Worm (Caenorhabditis elegans) whole organism, L4 larva: ENCODE results near the gene K02D10.2.
A peak's percentile ranks its signal among the peaks of the same experiment; 100 is the strongest.

ENCODE experiments used
- D1046.2 ChIP-seq: fragments of 200-800 bp; sonication (Bioruptor generic); IDR thresholded peaks from 2 replicates; pipeline ENCODE4 v1.3.6; 2022; ENCODE audit warnings: missing genetic modification characterization, missing compliant biosample characterization
- F26F4.8 ChIP-seq: fragments of 200-800 bp; sonication (Bioruptor generic); conservative IDR thresholded peaks from 2 replicates; pipeline ENCODE4 v1.3.6; 2022; ENCODE audit warnings: missing genetic modification characterization, missing compliant biosample characterization
- Y5F2A.4 ChIP-seq: fragments of 200-800 bp; sonication (Bioruptor generic); optimal IDR thresholded peaks from 2 replicates; lab custom pipeline; 2018; ENCODE audit warnings: mild to moderate bottlenecking, missing genetic modification characterization, missing compliant biosample characterization
- Y75B8A.6 ChIP-seq: fragments of 200-800 bp; sonication (Bioruptor generic); IDR thresholded peaks from 2 replicates; pipeline ENCODE4 v1.3.6; 2022; ENCODE audit warnings: missing genetic modification reagents, missing genetic modification characterization, missing compliant biosample characterization
- ZK337.2 ChIP-seq: fragments of 200-800 bp; sonication (Bioruptor generic); IDR thresholded peaks from 2 replicates; pipeline ENCODE4 v1.3.6; 2022; ENCODE audit warnings: missing genetic modification reagents, missing genetic modification characterization, missing compliant biosample characterization
- ZK546.5 ChIP-seq, 2 experiments: sonication (generic microtip); optimal IDR thresholded peaks; 2 replicates each; lab custom pipeline; 2017; ENCODE audit warnings: missing biosample characterization in 2 of 2, missing genetic modification characterization in 2 of 2
- aha-1 ChIP-seq: fragments of 150-350 bp; peaks from one replicate; lab custom pipeline; 2014; ENCODE audit warnings: missing biosample characterization, missing genetic modification characterization
- aly-2 ChIP-seq: sonication (generic microtip); optimal IDR thresholded peaks from 2 replicates; lab custom pipeline; 2018; ENCODE audit warnings: missing biosample characterization, missing genetic modification characterization
- attf-4 ChIP-seq: sonication (generic microtip); optimal IDR thresholded peaks from 3 replicates; lab custom pipeline; 2017; ENCODE audit warnings: missing biosample characterization, missing genetic modification characterization
- ceh-20 ChIP-seq: fragments of 200-800 bp; sonication (Bioruptor generic); IDR thresholded peaks from 2 replicates; pipeline ENCODE4 v1.3.6; 2022; ENCODE audit warnings: missing genetic modification reagents, missing genetic modification characterization, missing compliant biosample characterization
- ceh-44 ChIP-seq: fragments of 200-800 bp; sonication (Bioruptor generic); IDR thresholded peaks from 2 replicates; pipeline ENCODE4 v1.3.6; 2022; ENCODE audit warnings: missing genetic modification reagents, missing genetic modification characterization, missing compliant biosample characterization
- ceh-62 ChIP-seq: sonication (generic microtip); optimal IDR thresholded peaks from 2 replicates; lab custom pipeline; 2017; ENCODE audit warnings: missing biosample characterization, missing genetic modification characterization
- daf-16 ChIP-seq, 3 experiments: sonication (generic microtip); optimal IDR thresholded peaks; 2 replicates each; lab custom pipeline; 2016 to 2017; ENCODE audit warnings: missing genetic modification characterization in 3 of 3, missing genetic modification reagents in 3 of 3, mild to moderate bottlenecking in 2 of 3, missing compliant biosample characterization in 2 of 3, missing biosample characterization in 1 of 3, moderate library complexity in 1 of 3
- daf-8 ChIP-seq: fragments of 200-800 bp; sonication (Bioruptor generic); IDR thresholded peaks from 2 replicates; pipeline ENCODE4 v1.3.6; 2022; ENCODE audit warnings: missing genetic modification characterization, missing compliant biosample characterization
- dmd-6 ChIP-seq: fragments of 200-800 bp; sonication (Bioruptor generic); IDR thresholded peaks from 2 replicates; pipeline ENCODE4 v1.3.6; 2022; ENCODE audit warnings: missing genetic modification reagents, missing genetic modification characterization, missing compliant biosample characterization
- dmd-8 ChIP-seq: fragments of 200-800 bp; sonication (Bioruptor generic); IDR thresholded peaks from 2 replicates; pipeline ENCODE4 v1.3.6; 2022; ENCODE audit warnings: missing genetic modification characterization, missing compliant biosample characterization
- dpl-1 ChIP-seq: fragments of 150-350 bp; optimal IDR thresholded peaks from 2 replicates; lab custom pipeline; 2014; ENCODE audit warnings: missing biosample characterization, missing genetic modification reagents, missing genetic modification characterization
- dve-1 ChIP-seq: sonication (generic microtip); optimal IDR thresholded peaks from 2 replicates; lab custom pipeline; 2017; ENCODE audit warnings: antibody characterized with exemption, mild to moderate bottlenecking, missing genetic modification characterization, missing compliant biosample characterization; ENCODE audit not compliant: insufficient read depth
- egl-43 ChIP-seq: fragments of 200-800 bp; sonication (Bioruptor generic); IDR thresholded peaks from 2 replicates; pipeline ENCODE4 v1.3.6; 2022; ENCODE audit warnings: missing genetic modification reagents, missing genetic modification characterization, missing compliant biosample characterization
- gei-8 ChIP-seq: fragments of 200-800 bp; sonication (Bioruptor generic); optimal IDR thresholded peaks from 2 replicates; lab custom pipeline; 2018; ENCODE audit warnings: mild to moderate bottlenecking, missing genetic modification characterization, missing compliant biosample characterization
- hif-1 ChIP-seq, 2 experiments: sonication (generic microtip); optimal IDR thresholded peaks; 2 replicates each; lab custom pipeline; 2016 to 2017; ENCODE audit warnings: missing compliant biosample characterization in 2 of 2, missing genetic modification characterization in 2 of 2, missing genetic modification reagents in 2 of 2, missing genotype in 2 of 2, mild to moderate bottlenecking in 1 of 2
- hlh-11 ChIP-seq: fragments of 200-800 bp; sonication (Bioruptor generic); optimal IDR thresholded peaks from 2 replicates; lab custom pipeline; 2018; ENCODE audit warnings: mild to moderate bottlenecking, missing genetic modification characterization, missing compliant biosample characterization
- hlh-30 ChIP-seq: sonication (generic microtip); optimal IDR thresholded peaks from 2 replicates; lab custom pipeline; 2017; ENCODE audit warnings: antibody characterized with exemption, mild to moderate bottlenecking, missing genetic modification characterization, missing compliant biosample characterization; ENCODE audit not compliant: insufficient read depth
- hmg-1.1 ChIP-seq: fragments of 200-800 bp; sonication (Bioruptor generic); IDR thresholded peaks from 2 replicates; pipeline ENCODE4 v1.3.6; 2022; ENCODE audit warnings: missing genetic modification reagents, missing genetic modification characterization, missing compliant biosample characterization
- jun-1 ChIP-seq: fragments of 150-350 bp; optimal IDR thresholded peaks from 2 replicates; lab custom pipeline; 2014; ENCODE audit warnings: missing biosample characterization, missing genetic modification reagents, missing genetic modification characterization
- lim-7 ChIP-seq: fragments of 200-800 bp; sonication (Bioruptor generic); IDR thresholded peaks from 2 replicates; pipeline ENCODE4 v1.3.6; 2022; ENCODE audit warnings: missing genetic modification characterization, missing compliant biosample characterization
- lin-15B ChIP-seq: fragments of 150-350 bp; sonication (generic microtip); optimal IDR thresholded peaks from 3 replicates; lab custom pipeline; 2014; ENCODE audit warnings: missing biosample characterization, missing genetic modification characterization
- lin-29 ChIP-seq: fragments of 200-800 bp; sonication (Bioruptor generic); IDR thresholded peaks from 2 replicates; pipeline ENCODE4 v1.3.6; 2022; ENCODE audit warnings: missing genetic modification reagents, missing genetic modification characterization, missing compliant biosample characterization
- lsy-2 ChIP-seq, 2 experiments: fragments of 150-350 bp in 1 of 2; sonication (generic microtip) in 1 of 2; optimal IDR thresholded peaks; 2 replicates each; lab custom pipeline; 2014 to 2017; ENCODE audit warnings: missing biosample characterization in 2 of 2, missing genetic modification characterization in 2 of 2
- madf-5 ChIP-seq, 2 experiments: fragments of 200-800 bp; sonication (Bioruptor generic); IDR thresholded peaks; 2 replicates each; pipeline ENCODE4 v1.3.6; 2022; ENCODE audit warnings: missing compliant biosample characterization in 2 of 2, missing genetic modification characterization in 2 of 2
- madf-9 ChIP-seq: fragments of 200-800 bp; sonication (Bioruptor generic); conservative IDR thresholded peaks from 2 replicates; pipeline ENCODE4 v1.3.6; 2022; ENCODE audit warnings: missing genetic modification reagents, missing genetic modification characterization, missing compliant biosample characterization
- mdl-1 ChIP-seq, 2 experiments: fragments of 150-350 bp in 1 of 2; sonication (generic microtip) in 1 of 2; optimal IDR thresholded peaks; 2 replicates each; lab custom pipeline; 2014 to 2017; ENCODE audit warnings: missing biosample characterization in 2 of 2, missing genetic modification characterization in 2 of 2
- mes-2 ChIP-seq: sonication (generic microtip); optimal IDR thresholded peaks from 2 replicates; lab custom pipeline; 2016; ENCODE audit warnings: missing genotype, mild to moderate bottlenecking, missing genetic modification characterization, missing compliant biosample characterization; ENCODE audit not compliant: poor library complexity, severe bottlenecking
- mxl-3 ChIP-seq: fragments of 200-800 bp; sonication (Bioruptor generic); optimal IDR thresholded peaks from 2 replicates; lab custom pipeline; 2018; ENCODE audit warnings: mild to moderate bottlenecking, missing genetic modification characterization, missing compliant biosample characterization
- nhr-102 ChIP-seq: sonication (generic microtip); optimal IDR thresholded peaks from 2 replicates; lab custom pipeline; 2016; ENCODE audit warnings: mild to moderate bottlenecking, missing genetic modification characterization, moderate library complexity, missing compliant biosample characterization
- nhr-11 ChIP-seq: fragments of 150-350 bp; optimal IDR thresholded peaks from 2 replicates; lab custom pipeline; 2014; ENCODE audit warnings: missing biosample characterization, missing genetic modification characterization
- nhr-237 ChIP-seq: sonication (generic microtip); optimal IDR thresholded peaks from 2 replicates; lab custom pipeline; 2017; ENCODE audit warnings: missing biosample characterization, missing genetic modification characterization
- nhr-41 ChIP-seq: fragments of 200-800 bp; sonication (Bioruptor generic); IDR thresholded peaks from 2 replicates; pipeline ENCODE4 v1.3.6; 2022; ENCODE audit warnings: missing genetic modification reagents, missing genetic modification characterization, missing compliant biosample characterization
- php-3 ChIP-seq: fragments of 200-800 bp; sonication (Bioruptor generic); IDR thresholded peaks from 2 replicates; pipeline ENCODE4 v1.3.6; 2022; ENCODE audit warnings: missing genetic modification reagents, missing genetic modification characterization, missing compliant biosample characterization
- rbr-2 ChIP-seq: sonication (generic microtip); optimal IDR thresholded peaks from 2 replicates; lab custom pipeline; 2016; ENCODE audit warnings: missing genotype, missing genetic modification characterization, missing compliant biosample characterization
- sdz-12 ChIP-seq: fragments of 200-800 bp; sonication (Bioruptor generic); optimal IDR thresholded peaks from 2 replicates; lab custom pipeline; 2018; ENCODE audit warnings: mild to moderate bottlenecking, missing genetic modification characterization, missing compliant biosample characterization
- skn-1 ChIP-seq: fragments of 150-350 bp; optimal IDR thresholded peaks from 2 replicates; lab custom pipeline; 2014; ENCODE audit warnings: missing biosample characterization, missing genetic modification characterization
- spr-1 ChIP-seq: sonication (generic microtip); optimal IDR thresholded peaks from 2 replicates; lab custom pipeline; 2016; ENCODE audit warnings: mild to moderate bottlenecking, missing genetic modification characterization, missing compliant biosample characterization
- tag-97 ChIP-seq: fragments of 200-800 bp; sonication (Bioruptor generic); IDR thresholded peaks from 2 replicates; pipeline ENCODE4 v1.3.6; 2022; ENCODE audit warnings: missing genetic modification characterization, missing compliant biosample characterization
- unc-39 ChIP-seq: sonication (generic microtip); optimal IDR thresholded peaks from 2 replicates; lab custom pipeline; 2017; ENCODE audit warnings: missing biosample characterization, missing genetic modification characterization
- unc-62 ChIP-seq, 3 experiments: fragments of 150-350 bp in 1 of 3; sonication (generic microtip); optimal IDR thresholded peaks in 2 of 3; peaks in 1 of 3; 1 replicate in 1 of 3; 2 replicates in 2 of 3; lab custom pipeline; 2014 to 2017; ENCODE audit warnings: missing biosample characterization in 3 of 3, missing genetic modification characterization in 3 of 3, missing genetic modification reagents in 3 of 3, missing genotype in 1 of 3
- zfp-3 ChIP-seq: fragments of 200-800 bp; sonication (Bioruptor generic); conservative IDR thresholded peaks from 2 replicates; pipeline ENCODE4 v1.3.6; 2022; ENCODE audit warnings: missing genetic modification reagents, missing genetic modification characterization, missing compliant biosample characterization
- ztf-11 ChIP-seq: fragments of 150-350 bp; optimal IDR thresholded peaks from 2 replicates; lab custom pipeline; 2014; ENCODE audit warnings: missing biosample characterization, missing genetic modification characterization

K02D10.2 gene

DNA sequence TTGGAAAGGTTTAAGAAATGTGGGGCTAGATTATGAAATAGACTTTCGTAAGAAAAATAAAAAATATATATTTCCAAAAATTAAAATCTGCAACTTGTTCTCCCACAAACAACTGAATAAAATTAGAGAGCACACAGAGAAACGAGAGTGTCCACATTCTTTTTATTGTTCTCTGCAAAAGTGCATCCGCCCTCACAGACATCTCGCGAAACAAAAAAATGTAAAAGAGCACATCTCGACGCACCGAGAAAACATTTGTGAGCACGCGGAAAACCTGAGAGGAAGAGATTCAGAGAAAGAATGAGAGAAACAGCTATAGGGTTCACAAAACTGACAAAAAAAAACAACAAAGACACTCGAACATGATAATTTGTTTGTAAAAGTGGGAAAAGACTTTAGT is 11.0 kb upstream of the K02D10.2 start:
- TF ChIP-seq dmd-6 (GFP tag; lab: Robert Waterston, UW) (0 out of 2 replicates have a peak, but pooled peaks have one; percentile 20), hlh-30 (peak; percentile 52), ceh-62 (tag; lab: Kevin White, UChicago) (no peak), daf-16 (GFP tag; optimal IDR thresholded peaks at IDR 0.05; lab: Kevin White, UChicago) (peak in 1 of 2 experiments; percentile 4), daf-16 (tag; optimal IDR thresholded peaks at IDR 0.05; lab: Kevin White, UChicago) (no peak), dve-1 (tag; lab: Kevin White, UChicago) (no peak), nhr-11 (tag; lab: Kevin White, UChicago) (peak; percentile 4), ceh-44 (no peak), nhr-102 (tag; lab: Kevin White, UChicago) (no peak), mdl-1 (tag; optimal IDR thresholded peaks at IDR 0.05; lab: Kevin White, UChicago) (peak in 1 of 2 experiments; percentile 45), dmd-8 (GFP tag; lab: Robert Waterston, UW) (no peak), dpl-1 (GFP tag; lab: Kevin White, UChicago) (peak; percentile 12), lin-29 (GFP tag; lab: Robert Waterston, UW) (no peak), rbr-2 (tag; lab: Kevin White, UChicago) (peak; percentile 1), aly-2 (tag; lab: Kevin White, UChicago) (no peak), hlh-11 (tag; lab: Kevin White, UChicago) (peak; percentile 2), nhr-41 (GFP tag; lab: Robert Waterston, UW) (no peak), aha-1 (no peak), ztf-11 (tag; lab: Kevin White, UChicago) (no peak), lim-7 (GFP tag; lab: Robert Waterston, UW) (no peak), madf-5 (GFP tag; IDR thresholded peaks at IDR 0.05; lab: Robert Waterston, UW) (no peak), lsy-2 (tag; optimal IDR thresholded peaks at IDR 0.05; lab: Kevin White, UChicago) (peak in 1 of 2 experiments; percentile 47), Y75B8A.6 (GFP tag; lab: Robert Waterston, UW) (no peak), Y5F2A.4 (GFP tag; lab: Kevin White, UChicago) (no peak), php-3 (no peak), unc-62 (GFP tag; optimal IDR thresholded peaks at IDR 0.05 in 1 of 2; lab: Kevin White, UChicago) (peak in 1 of 2 experiments; percentile 93), unc-62 (tag; optimal IDR thresholded peaks at IDR 0.05; lab: Kevin White, UChicago) (no peak)

DNA sequence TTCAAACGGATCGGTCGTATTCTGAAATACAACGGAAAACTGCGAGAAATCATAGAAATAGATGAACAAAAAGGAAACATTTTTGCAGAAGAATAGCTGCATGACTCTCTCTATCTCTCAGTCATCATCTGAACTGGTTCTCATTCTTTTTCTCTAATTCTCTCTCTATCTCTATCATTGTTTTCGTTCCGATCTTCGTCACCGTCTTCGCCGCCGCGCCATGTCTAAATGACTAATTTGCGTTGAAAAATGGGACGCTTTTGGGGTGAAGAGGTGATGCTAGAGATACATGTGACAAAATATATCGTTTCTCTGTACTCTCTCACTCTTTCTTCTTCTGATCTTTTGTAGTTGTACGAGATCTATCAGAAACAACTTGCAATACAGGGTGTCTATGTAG is 9.4 kb upstream of the K02D10.2 start:
- TF ChIP-seq hlh-30 (peak; percentile 84), rbr-2 (tag; lab: Kevin White, UChicago) (no peak), jun-1 (no peak), hif-1 (tag; optimal IDR thresholded peaks at IDR 0.05; lab: Kevin White, UChicago) (no peak), gei-8 (GFP tag; lab: Kevin White, UChicago) (no peak), dve-1 (tag; lab: Kevin White, UChicago) (peak; percentile 33), ceh-20 (0 out of 2 replicates have a peak, but pooled peaks have one; percentile 8), attf-4 (tag; lab: Kevin White, UChicago) (no peak), zfp-3 (GFP tag; lab: Robert Waterston, UW) (no peak), ZK546.5 (tag; optimal IDR thresholded peaks at IDR 0.05; lab: Kevin White, UChicago) (no peak), skn-1 (tag; lab: Kevin White, UChicago) (no peak), tag-97 (GFP tag; lab: Robert Waterston, UW) (no peak), ZK337.2 (GFP tag; lab: Robert Waterston, UW) (no peak), dmd-6 (GFP tag; lab: Robert Waterston, UW) (peak; percentile 45; the same call in 1 of the 2 replicates), D1046.2 (GFP tag; lab: Robert Waterston, UW) (no peak), mxl-3 (GFP tag; lab: Kevin White, UChicago) (peak; percentile 74), hmg-1.1 (GFP tag; lab: Robert Waterston, UW) (no peak), sdz-12 (no peak), F26F4.8 (GFP tag; lab: Robert Waterston, UW) (no peak), madf-9 (no peak), lin-15B (tag; lab: Kevin White, UChicago) (no peak), mdl-1 (tag; optimal IDR thresholded peaks at IDR 0.05; lab: Kevin White, UChicago) (peak; percentile 49 to 89), ceh-44 (no peak), nhr-237 (tag; lab: Kevin White, UChicago) (no peak), unc-39 (no peak), lin-29 (GFP tag; lab: Robert Waterston, UW) (no peak), spr-1 (tag; lab: Kevin White, UChicago) (no peak), daf-8 (GFP tag; lab: Robert Waterston, UW) (no peak), Y75B8A.6 (GFP tag; lab: Robert Waterston, UW) (no peak), mes-2 (tag; lab: Kevin White, UChicago) (peak; percentile 9), egl-43 (GFP tag; lab: Robert Waterston, UW) (no peak)
